Fruit fly (Drosophila melanogaster) whole organism, embryonic: ENCODE measurements around the gene Cdk1.
A peak's percentile ranks its signal among the peaks of the same experiment; 100 is the strongest.

Experiments used
- Atf6 ChIP-seq: fragments of 200-800 bp; sonication (Bioruptor generic); IDR thresholded peaks from 2 replicates; pipeline ENCODE4 v1.3.6; 2022; ENCODE audit warnings: missing biosample characterization, missing genetic modification characterization
- CG10274 ChIP-seq: fragments of 200-800 bp; sonication (Bioruptor generic); optimal IDR thresholded peaks from 3 replicates; lab custom pipeline; 2017; ENCODE audit warnings: missing biosample characterization, mild to moderate bottlenecking, missing genetic modification characterization
- CG10543 ChIP-seq: fragments of 200-800 bp; sonication (Bioruptor generic); optimal IDR thresholded peaks from 3 replicates; lab custom pipeline; 2017; ENCODE audit warnings: missing biosample characterization, mild to moderate bottlenecking, missing genetic modification characterization, moderate library complexity
- CG10959 ChIP-seq: fragments of 200-800 bp; sonication (Bioruptor generic); IDR thresholded peaks from 2 replicates; pipeline ENCODE4 v1.3.6; 2022; ENCODE audit warnings: missing biosample characterization, missing genetic modification characterization
- CG10979 ChIP-seq: fragments of 200-800 bp; sonication (Bioruptor generic); optimal IDR thresholded peaks from 2 replicates; lab custom pipeline; 2018; ENCODE audit warnings: missing biosample characterization, mild to moderate bottlenecking, missing genetic modification characterization, moderate library complexity
- CG11723 ChIP-seq: fragments of 200-800 bp; sonication (Bioruptor generic); optimal IDR thresholded peaks from 2 replicates; lab custom pipeline; 2017; ENCODE audit warnings: missing biosample characterization, mild to moderate bottlenecking, missing genetic modification characterization
- CG12219 ChIP-seq: fragments of 200-800 bp; sonication (Bioruptor generic); optimal IDR thresholded peaks from 3 replicates; lab custom pipeline; 2018; ENCODE audit warnings: missing biosample characterization, mild to moderate bottlenecking, missing genetic modification characterization
- CG12391 ChIP-seq: fragments of 200-800 bp; sonication (Bioruptor generic); optimal IDR thresholded peaks from 3 replicates; lab custom pipeline; 2018; ENCODE audit warnings: missing biosample characterization, mild to moderate bottlenecking, missing genetic modification characterization, moderate library complexity
- CG12659 ChIP-seq: fragments of 200-800 bp; sonication (Bioruptor generic); optimal IDR thresholded peaks from 3 replicates; lab custom pipeline; 2017; ENCODE audit warnings: mild to moderate bottlenecking, missing biosample characterization, missing genetic modification reagents, missing genetic modification characterization
- CG14014 ChIP-seq: fragments of 200-800 bp; sonication (Bioruptor generic); IDR thresholded peaks from 2 replicates; pipeline ENCODE4 v1.3.6; 2022; ENCODE audit warnings: missing biosample characterization, missing genetic modification characterization
- CG14860 ChIP-seq: fragments of 200-800 bp; sonication (Bioruptor generic); IDR thresholded peaks from 3 replicates; pipeline ENCODE4 v1.3.6; 2022; ENCODE audit warnings: missing biosample characterization, missing genetic modification characterization; ENCODE audit not compliant: partially characterized antibody
- CG1529 ChIP-seq: fragments of 200-800 bp; sonication (Bioruptor generic); optimal IDR thresholded peaks from 3 replicates; lab custom pipeline; 2018; ENCODE audit warnings: missing biosample characterization, missing genetic modification characterization
- CG15601 ChIP-seq: fragments of 200-800 bp; sonication (Bioruptor generic); optimal IDR thresholded peaks from 3 replicates; lab custom pipeline; 2019; ENCODE audit warnings: missing biosample characterization, mild to moderate bottlenecking, missing genetic modification characterization, moderate library complexity
- CG16813 ChIP-seq: fragments of 200-800 bp; sonication (Bioruptor generic); IDR thresholded peaks from 3 replicates; pipeline ENCODE4 v1.3.6; 2022; ENCODE audit warnings: missing biosample characterization, missing genetic modification characterization; ENCODE audit not compliant: partially characterized antibody
- CG18262 ChIP-seq: fragments of 200-800 bp; optimal IDR thresholded peaks from 3 replicates; lab custom pipeline; 2019; ENCODE audit warnings: missing biosample characterization, mild to moderate bottlenecking, missing genetic modification characterization, moderate library complexity
- CG18619 ChIP-seq: fragments of 200-800 bp; sonication (Bioruptor generic); optimal IDR thresholded peaks from 3 replicates; lab custom pipeline; 2017; ENCODE audit warnings: missing biosample characterization, mild to moderate bottlenecking, missing genetic modification characterization
- CG2875 ChIP-seq: fragments of 200-800 bp; sonication (Bioruptor generic); optimal IDR thresholded peaks from 2 replicates; lab custom pipeline; 2017; ENCODE audit warnings: missing biosample characterization, mild to moderate bottlenecking, missing genetic modification characterization, missing genetic modification reagents
- CG33213 ChIP-seq: fragments of 200-800 bp; sonication (Bioruptor generic); optimal IDR thresholded peaks from 3 replicates; lab custom pipeline; 2016; ENCODE audit warnings: missing biosample characterization, missing genetic modification characterization
- CG3726 ChIP-seq: fragments of 200-800 bp; sonication (Bioruptor generic); IDR thresholded peaks from 3 replicates; pipeline ENCODE4, ENCODE4 v1.3.6; 2022; ENCODE audit warnings: missing biosample characterization, missing genetic modification characterization
- CG3847 ChIP-seq: fragments of 200-800 bp; sonication (Bioruptor generic); IDR thresholded peaks from 2 replicates; pipeline ENCODE4 v1.3.6; 2022; ENCODE audit warnings: missing biosample characterization, missing genetic modification characterization
- CG8281 ChIP-seq: fragments of 200-800 bp; sonication (Bioruptor generic); optimal IDR thresholded peaks from 2 replicates; lab custom pipeline; 2018; ENCODE audit warnings: missing biosample characterization, mild to moderate bottlenecking, missing genetic modification characterization, moderate library complexity
- CG8290 ChIP-seq, 3 experiments: fragments of 200-800 bp; sonication (Bioruptor generic); optimal IDR thresholded peaks; 2 replicates each; lab custom pipeline; 2016 to 2019; ENCODE audit warnings: missing biosample characterization in 3 of 3, missing genetic modification characterization in 3 of 3, mild to moderate bottlenecking in 2 of 3, moderate library complexity in 1 of 3
- CG9932 ChIP-seq: fragments of 200-800 bp; sonication (Bioruptor generic); IDR thresholded peaks from 2 replicates; pipeline ENCODE4 v1.3.6; 2022; ENCODE audit warnings: missing biosample characterization, missing genetic modification characterization
- Dad ChIP-seq: fragments of 200-800 bp; sonication (Bioruptor generic); optimal IDR thresholded peaks from 3 replicates; lab custom pipeline; 2016; ENCODE audit warnings: missing biosample characterization, missing genetic modification characterization
- Doc2 ChIP-seq: fragments of 200-800 bp; sonication (Bioruptor generic); IDR thresholded peaks from 2 replicates; pipeline ENCODE4 v1.3.6; 2022; ENCODE audit warnings: missing biosample characterization, missing genetic modification characterization
- H15 ChIP-seq: fragments of 200-800 bp; sonication (Bioruptor generic); IDR thresholded peaks from 3 replicates; pipeline ENCODE4 v1.3.6; 2022; ENCODE audit warnings: missing biosample characterization, missing genetic modification characterization
- H2.0 ChIP-seq: fragments of 200-800 bp; sonication (Bioruptor generic); IDR thresholded peaks from 2 replicates; pipeline ENCODE4 v1.3.6; 2022; ENCODE audit warnings: missing biosample characterization, missing genetic modification characterization
- Hsf ChIP-seq: fragments of 200-800 bp; sonication (Bioruptor generic); optimal IDR thresholded peaks from 3 replicates; lab custom pipeline; 2016; ENCODE audit warnings: missing biosample characterization, missing genetic modification characterization
- Neu2 ChIP-seq: fragments of 200-800 bp; sonication (Bioruptor generic); optimal IDR thresholded peaks from 3 replicates; lab custom pipeline; 2016; ENCODE audit warnings: missing biosample characterization, missing genetic modification characterization, borderline replicate concordance
- Nf-YB ChIP-seq: fragments of 200-800 bp; sonication (Bioruptor generic); optimal IDR thresholded peaks from 3 replicates; lab custom pipeline; 2019; ENCODE audit warnings: missing biosample characterization, mild to moderate bottlenecking, missing genetic modification characterization, moderate library complexity
- Nf-YC ChIP-seq: fragments of 200-800 bp; optimal IDR thresholded peaks from 3 replicates; lab custom pipeline; 2019; ENCODE audit warnings: missing biosample characterization, mild to moderate bottlenecking, missing genetic modification characterization, moderate library complexity
- Sox102F ChIP-seq: fragments of 200-800 bp; sonication (Bioruptor generic); optimal IDR thresholded peaks from 2 replicates; lab custom pipeline; 2018; ENCODE audit warnings: missing biosample characterization, mild to moderate bottlenecking, missing genetic modification characterization, moderate library complexity
- Usf ChIP-seq: fragments of 200-800 bp; sonication (Bioruptor generic); optimal IDR thresholded peaks from 2 replicates; lab custom pipeline; 2017; ENCODE audit warnings: missing genotype, missing biosample characterization, missing genetic modification characterization
- aop ChIP-seq: fragments of 200-800 bp; sonication (Bioruptor generic); IDR thresholded peaks from 2 replicates; pipeline ENCODE4 v1.3.6; 2022; ENCODE audit warnings: missing biosample characterization, missing genetic modification characterization
- caup ChIP-seq: fragments of 200-800 bp; sonication (Bioruptor generic); optimal IDR thresholded peaks from 3 replicates; lab custom pipeline; 2017; ENCODE audit warnings: missing biosample characterization, mild to moderate bottlenecking, missing genetic modification characterization, moderate library complexity; ENCODE audit not compliant: severe bottlenecking
- crc ChIP-seq: fragments of 200-800 bp; sonication (Bioruptor generic); optimal IDR thresholded peaks from 2 replicates; lab custom pipeline; 2016; ENCODE audit warnings: missing biosample characterization, missing genetic modification characterization
- ind ChIP-seq: fragments of 200-800 bp; sonication (Bioruptor generic); optimal IDR thresholded peaks from 3 replicates; lab custom pipeline; 2016; ENCODE audit warnings: missing biosample characterization, missing genetic modification characterization
- nmo ChIP-seq: fragments of 200-800 bp; sonication (Bioruptor generic); optimal IDR thresholded peaks from 2 replicates; lab custom pipeline; 2018; ENCODE audit warnings: missing biosample characterization, mild to moderate bottlenecking, missing genetic modification characterization, moderate library complexity
- oc ChIP-seq: fragments of 200-800 bp; sonication (Bioruptor generic); optimal IDR thresholded peaks from 2 replicates; lab custom pipeline; 2018; ENCODE audit warnings: missing biosample characterization, mild to moderate bottlenecking, missing genetic modification characterization, moderate library complexity
- odd ChIP-seq: fragments of 200-800 bp; sonication (Bioruptor generic); optimal IDR thresholded peaks from 2 replicates; lab custom pipeline; 2017; ENCODE audit warnings: missing biosample characterization, mild to moderate bottlenecking, missing genetic modification characterization
- pum ChIP-seq: fragments of 200-800 bp; sonication (Bioruptor generic); optimal IDR thresholded peaks from 2 replicates; lab custom pipeline; 2016; ENCODE audit warnings: missing biosample characterization, missing genetic modification characterization
- rib ChIP-seq: fragments of 200-800 bp; sonication (Bioruptor generic); IDR thresholded peaks from 2 replicates; pipeline ENCODE4 v1.3.6; 2022; ENCODE audit warnings: missing biosample characterization, missing genetic modification characterization
- schlank ChIP-seq: fragments of 200-800 bp; sonication (Bioruptor generic); optimal IDR thresholded peaks from 2 replicates; lab custom pipeline; 2018; ENCODE audit warnings: missing biosample characterization, mild to moderate bottlenecking, missing genetic modification characterization
- sd ChIP-seq: fragments of 200-800 bp; sonication (Bioruptor generic); optimal IDR thresholded peaks from 3 replicates; lab custom pipeline; 2018; ENCODE audit warnings: missing biosample characterization, mild to moderate bottlenecking, missing genetic modification characterization, moderate library complexity
- seq ChIP-seq: fragments of 200-800 bp; sonication (Bioruptor generic); IDR thresholded peaks from 2 replicates; pipeline ENCODE4 v1.3.6; 2022; ENCODE audit warnings: missing biosample characterization, missing genetic modification characterization
- sisA ChIP-seq: fragments of 200-800 bp; sonication (Bioruptor generic); IDR thresholded peaks from 2 replicates; pipeline ENCODE4 v1.3.6; 2022; ENCODE audit warnings: missing biosample characterization, missing genetic modification characterization
- sug ChIP-seq: fragments of 200-800 bp; optimal IDR thresholded peaks from 2 replicates; lab custom pipeline; 2019; ENCODE audit warnings: missing biosample characterization, mild to moderate bottlenecking, missing genetic modification characterization, moderate library complexity
- tio ChIP-seq: fragments of 200-800 bp; sonication (Bioruptor generic); optimal IDR thresholded peaks from 2 replicates; lab custom pipeline; 2017; ENCODE audit warnings: missing biosample characterization, missing genetic modification characterization, inconsistent platforms
- twi ChIP-seq: fragments of 200-800 bp; optimal IDR thresholded peaks from 2 replicates; lab custom pipeline; 2019; ENCODE audit warnings: missing biosample characterization, mild to moderate bottlenecking, missing genetic modification characterization, moderate library complexity
- yki ChIP-seq: fragments of >200 bp; optimal IDR thresholded peaks from 3 replicates; lab custom pipeline; 2018

Gene Cdk1

DNA sequence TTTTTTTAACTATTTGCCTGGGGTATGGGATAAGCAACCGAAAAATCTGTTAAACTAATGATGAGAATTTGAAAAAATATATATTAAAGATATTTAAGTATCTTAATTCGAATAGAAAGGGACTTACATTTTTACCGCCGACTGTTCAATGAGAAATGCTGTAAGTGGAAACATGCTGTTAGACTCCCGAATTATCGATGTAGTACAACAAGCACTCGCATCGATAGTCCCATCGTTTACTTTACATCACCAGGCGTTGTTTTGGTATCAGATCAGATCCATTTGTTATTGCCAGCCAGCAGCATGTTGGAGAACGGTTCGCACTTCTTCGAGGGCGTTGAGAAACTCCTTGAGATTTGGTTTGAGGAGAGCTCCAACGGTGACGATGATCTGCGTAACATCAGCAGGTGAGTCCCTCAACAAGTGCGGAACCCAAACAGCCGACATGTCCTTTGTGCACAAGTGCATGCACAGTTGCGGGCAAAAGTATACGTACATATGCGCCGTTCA lies 46.8 kb downstream of the Cdk1 start, which contains the start of gene SamDC (continued):
- TF ChIP-seq CG2875 (GFP tag; lab: Kevin White, UChicago) (no peak), nmo (GFP tag; lab: Kevin White, UChicago) (peak; percentile 46), CG15601 (tag; lab: Kevin White, UChicago) (peak; percentile 59), rib (GFP tag; lab: Robert Waterston, UW) (no peak), sug (tag; lab: Kevin White, UChicago) (peak; percentile 48), CG10274 (no peak), oc (tag; lab: Kevin White, UChicago) (no peak), caup (GFP tag; lab: Kevin White, UChicago) (peak; percentile 45), Neu2 (GFP tag; lab: Kevin White, UChicago) (no peak), CG10543 (GFP tag; lab: Kevin White, UChicago) (no peak), Nf-YB (GFP tag; lab: Kevin White, UChicago) (peak; percentile 4), Sox102F (peak; percentile 54), Atf6 (peak; percentile 46; the same call in 1 of the 2 replicates), ind (peak; percentile 25), CG10979 (peak; percentile 16), CG33213 (GFP tag; lab: Kevin White, UChicago) (peak; percentile 34), yki (no peak), CG12659 (peak; percentile 74), twi (tag; lab: Kevin White, UChicago) (peak; percentile 17), CG16813 (GFP tag; lab: Robert Waterston, UW) (peak; percentile 81), seq (GFP tag; lab: Robert Waterston, UW) (no peak), CG14014 (GFP tag; lab: Robert Waterston, UW) (no peak), CG12219 (GFP tag; lab: Kevin White, UChicago) (no peak), CG1529 (GFP tag; lab: Kevin White, UChicago) (no peak), CG14860 (peak; percentile 61), CG11723 (GFP tag; lab: Kevin White, UChicago) (peak; percentile 1), odd (GFP tag; lab: Kevin White, UChicago) (no peak), sisA (no peak), H15 (GFP tag; lab: Robert Waterston, UW) (no peak), Nf-YC (no peak), Hsf (GFP tag; lab: Kevin White, UChicago) (peak; percentile 36), schlank (tag; lab: Kevin White, UChicago) (peak; percentile 35), H2.0 (GFP tag; lab: Robert Waterston, UW) (no peak), sd (tag; lab: Kevin White, UChicago) (peak; percentile 27), aop (GFP tag; lab: Robert Waterston, UW) (no peak), CG18619 (GFP tag; lab: Kevin White, UChicago) (no peak), CG9932 (GFP tag; lab: Robert Waterston, UW) (no peak; the same call in 1 of the 2 replicates), Doc2 (GFP tag; lab: Robert Waterston, UW) (no peak), CG8290 (GFP tag; optimal IDR thresholded peaks at IDR 0.05; lab: Kevin White, UChicago) (peak; percentile 80), CG8290 (tag; optimal IDR thresholded peaks at IDR 0.05; lab: Kevin White, UChicago) (peak; percentile 1 to 79), Usf (GFP tag; lab: Kevin White, UChicago) (no peak), tio (GFP tag; lab: Kevin White, UChicago) (no peak), CG3847 (no peak; the same call in none of the 2 replicates), Dad (GFP tag; lab: Kevin White, UChicago) (peak; percentile 5), CG3726 (GFP tag; lab: Robert Waterston, UW) (no peak), CG10959 (GFP tag; lab: Robert Waterston, UW) (no peak), pum (GFP tag; lab: Kevin White, UChicago) (no peak), CG8281 (tag; lab: Kevin White, UChicago) (no peak), CG18262 (tag; lab: Kevin White, UChicago) (no peak), crc (GFP tag; lab: Kevin White, UChicago) (no peak), CG12391 (tag; lab: Kevin White, UChicago) (peak; percentile 71)
